Worm (Caenorhabditis elegans) whole organism, early embryonic: Measurements from ENCODE around the gene spp-20.

Experiments used
- B0310.2 ChIP-seq: sonication (generic microtip); optimal IDR thresholded peaks from 2 replicates; lab custom pipeline; 2016; ENCODE audit warnings: mild to moderate bottlenecking, missing genetic modification characterization, missing compliant biosample characterization
- F13C5.2 ChIP-seq: sonication (generic microtip); optimal IDR thresholded peaks from 2 replicates; lab custom pipeline; 2017; ENCODE audit warnings: mild to moderate bottlenecking, missing genetic modification characterization, inconsistent platforms, missing compliant biosample characterization
- aly-1 ChIP-seq: sonication (generic microtip); optimal IDR thresholded peaks from 2 replicates; lab custom pipeline; 2016; ENCODE audit warnings: missing genetic modification characterization, missing compliant biosample characterization
- ama-1 ChIP-seq: fragments of 150-350 bp; optimal IDR thresholded peaks from 2 replicates; lab custom pipeline; 2014
- ceh-13 ChIP-seq: fragments of 200-800 bp; sonication (Bioruptor generic); optimal IDR thresholded peaks from 2 replicates; lab custom pipeline; 2018; ENCODE audit warnings: mild to moderate bottlenecking, missing genetic modification characterization, missing compliant biosample characterization
- ceh-36 ChIP-seq: sonication (generic microtip); optimal IDR thresholded peaks from 2 replicates; lab custom pipeline; 2016; ENCODE audit warnings: missing genetic modification characterization, inconsistent platforms, missing compliant biosample characterization
- ets-7 ChIP-seq: sonication (generic microtip); optimal IDR thresholded peaks from 2 replicates; lab custom pipeline; 2016; ENCODE audit warnings: missing genotype, missing genetic modification characterization, missing compliant biosample characterization
- flt-1 ChIP-seq: fragments of 200-800 bp; sonication (Bioruptor generic); IDR thresholded peaks from 2 replicates; pipeline ENCODE4 v1.3.6; 2022; ENCODE audit warnings: missing genetic modification characterization, missing compliant biosample characterization
- hmbx-1 ChIP-seq: sonication (generic microtip); optimal IDR thresholded peaks from 2 replicates; lab custom pipeline; 2016; ENCODE audit warnings: mild to moderate bottlenecking, missing genetic modification characterization, missing compliant biosample characterization
- hmg-4 ChIP-seq: fragments of 200-800 bp; sonication (Bioruptor generic); optimal IDR thresholded peaks from 2 replicates; lab custom pipeline; 2018; ENCODE audit warnings: mild to moderate bottlenecking, missing genetic modification characterization, missing compliant biosample characterization
- hnd-1 ChIP-seq: sonication (generic microtip); optimal IDR thresholded peaks from 2 replicates; lab custom pipeline; 2016; ENCODE audit warnings: missing genetic modification characterization, missing compliant biosample characterization
- pes-1 ChIP-seq: fragments of 200-800 bp; sonication (Bioruptor generic); IDR thresholded peaks from 2 replicates; pipeline ENCODE4 v1.3.6; 2022; ENCODE audit warnings: missing genetic modification reagents, missing genetic modification characterization, missing compliant biosample characterization
- scrt-1 ChIP-seq: fragments of 200-800 bp; sonication (Bioruptor generic); IDR thresholded peaks from 2 replicates; pipeline ENCODE4 v1.3.6; 2022; ENCODE audit warnings: missing genetic modification characterization, missing compliant biosample characterization
- sea-1 ChIP-seq: fragments of 200-800 bp; sonication (Bioruptor generic); conservative IDR thresholded peaks from 2 replicates; pipeline ENCODE4 v1.3.6; 2022; ENCODE audit warnings: missing genetic modification characterization, missing compliant biosample characterization
- tbx-11 ChIP-seq: fragments of 200-800 bp; sonication (Bioruptor generic); IDR thresholded peaks from 2 replicates; pipeline ENCODE4 v1.3.6; 2022; ENCODE audit warnings: missing genetic modification characterization, missing compliant biosample characterization
- tbx-37 ChIP-seq: fragments of 200-800 bp; sonication (Bioruptor generic); conservative IDR thresholded peaks from 2 replicates; pipeline ENCODE4 v1.3.6; 2022; ENCODE audit warnings: missing genetic modification reagents, missing genetic modification characterization, missing compliant biosample characterization
- tra-4 ChIP-seq: sonication (generic microtip); optimal IDR thresholded peaks from 2 replicates; lab custom pipeline; 2017; ENCODE audit warnings: missing genetic modification characterization, missing compliant biosample characterization

spp-20 gene

DNA sequence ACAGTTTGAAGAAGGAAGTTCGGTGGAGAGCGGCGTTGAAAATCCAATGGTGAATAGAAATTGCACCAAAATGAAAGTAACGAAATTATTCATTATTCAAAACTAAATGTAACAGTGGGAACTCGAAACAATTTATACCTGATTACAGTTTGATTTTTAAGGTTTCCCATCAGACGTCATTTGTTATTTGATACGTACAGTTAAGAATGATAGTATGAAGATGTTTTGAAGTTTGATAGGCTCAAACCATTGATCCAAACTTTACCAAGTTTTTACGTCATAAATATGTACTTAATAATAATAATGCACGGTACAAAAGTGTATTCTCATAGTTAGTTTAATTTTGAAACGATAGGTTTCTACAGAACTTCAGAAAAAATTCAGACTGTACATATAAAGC lies at the start of gene spp-20:
spp-20 (minus strand) TSS at position 101 of the 400 bp plus-strand sequence.
- TF ChIP-seq ceh-13 (no peak), hmbx-1 (tag; lab: Kevin White, UChicago) (no peak), F13C5.2 (no peak), tra-4 (tag; lab: Kevin White, UChicago) (no peak), hnd-1 (tag; lab: Kevin White, UChicago) (no peak), hmg-4 (GFP tag; lab: Kevin White, UChicago) (no peak), tbx-37 (GFP tag; lab: Robert Waterston, UW) (no peak), ceh-36 (no peak), B0310.2 (tag; lab: Kevin White, UChicago) (no peak), ets-7 (tag; lab: Kevin White, UChicago) (no peak), pes-1 (GFP tag; lab: Robert Waterston, UW) (no peak), ama-1 (lab: Kevin White, UChicago) (no peak), aly-1 (tag; lab: Kevin White, UChicago) (no peak), tbx-11 (GFP tag; lab: Robert Waterston, UW) (no peak), scrt-1 (GFP tag; lab: Robert Waterston, UW) (no peak), flt-1 (GFP tag; lab: Robert Waterston, UW) (no peak), sea-1 (GFP tag; lab: Robert Waterston, UW) (no peak)

DNA sequence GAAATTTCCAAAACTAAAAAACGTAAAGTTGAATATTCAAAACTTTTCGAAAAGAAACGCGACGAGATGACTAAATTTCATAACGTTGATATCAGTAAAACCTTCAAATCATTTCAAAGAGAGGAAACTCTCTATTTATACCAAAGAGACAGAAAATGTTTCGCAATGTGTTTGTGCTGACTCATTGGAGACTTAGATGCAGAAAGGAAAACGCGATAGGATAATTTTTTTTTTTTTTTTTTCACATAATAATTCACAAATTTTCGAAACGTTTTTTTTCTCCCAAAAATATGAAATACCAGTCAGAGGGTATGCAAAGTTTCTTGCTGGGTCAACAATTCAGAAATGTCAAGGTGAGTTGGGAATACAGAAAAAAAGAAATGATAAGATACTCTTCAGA lies 48.2 kb upstream of the spp-20 start:
- TF ChIP-seq flt-1 (GFP tag; lab: Robert Waterston, UW) = no peak
- TF ChIP-seq hmg-4 (GFP tag; lab: Kevin White, UChicago) = no peak
- no peak for TF ChIP-seq hmbx-1 (tag; lab: Kevin White, UChicago)
- TF ChIP-seq F13C5.2 = no peak
- TF ChIP-seq sea-1 (GFP tag; lab: Robert Waterston, UW) = no peak
- TF ChIP-seq pes-1 (GFP tag; lab: Robert Waterston, UW) = no peak

DNA sequence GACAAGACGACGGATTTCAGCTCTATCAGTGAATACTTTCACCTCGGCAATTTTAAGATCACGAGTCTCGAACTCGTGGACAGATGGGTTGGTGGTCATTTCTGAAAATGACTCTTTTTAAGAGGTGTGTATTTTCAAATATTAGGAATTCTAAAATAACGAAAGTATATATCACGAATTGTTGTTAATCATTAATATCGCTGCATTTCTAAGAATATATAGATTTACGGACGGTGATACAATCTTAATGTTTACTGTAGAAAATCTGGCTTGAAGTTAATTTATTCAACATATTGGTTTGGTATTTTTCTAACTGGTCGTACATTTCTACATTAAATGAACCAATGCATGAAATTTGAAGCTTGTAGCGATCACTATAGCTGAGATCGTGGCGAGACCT lies 47.3 kb upstream of the spp-20 start, which contains the start of gene ZK1055.7:
ZK1055.7 (minus strand) TSS at position 101 of the 400 bp plus-strand sequence.
- TF ChIP-seq B0310.2 (tag; lab: Kevin White, UChicago) (no peak), ets-7 (tag; lab: Kevin White, UChicago) (no peak), hmg-4 (GFP tag; lab: Kevin White, UChicago) (no peak), tbx-37 (GFP tag; lab: Robert Waterston, UW) (no peak), F13C5.2 (no peak), hnd-1 (tag; lab: Kevin White, UChicago) (no peak), ceh-36 (no peak), tbx-11 (GFP tag; lab: Robert Waterston, UW) (no peak), ama-1 (lab: Kevin White, UChicago) (no peak), scrt-1 (GFP tag; lab: Robert Waterston, UW) (no peak), hmbx-1 (tag; lab: Kevin White, UChicago) (no peak), aly-1 (tag; lab: Kevin White, UChicago) (no peak), pes-1 (GFP tag; lab: Robert Waterston, UW) (no peak), ceh-13 (no peak), tra-4 (tag; lab: Kevin White, UChicago) (no peak)

DNA sequence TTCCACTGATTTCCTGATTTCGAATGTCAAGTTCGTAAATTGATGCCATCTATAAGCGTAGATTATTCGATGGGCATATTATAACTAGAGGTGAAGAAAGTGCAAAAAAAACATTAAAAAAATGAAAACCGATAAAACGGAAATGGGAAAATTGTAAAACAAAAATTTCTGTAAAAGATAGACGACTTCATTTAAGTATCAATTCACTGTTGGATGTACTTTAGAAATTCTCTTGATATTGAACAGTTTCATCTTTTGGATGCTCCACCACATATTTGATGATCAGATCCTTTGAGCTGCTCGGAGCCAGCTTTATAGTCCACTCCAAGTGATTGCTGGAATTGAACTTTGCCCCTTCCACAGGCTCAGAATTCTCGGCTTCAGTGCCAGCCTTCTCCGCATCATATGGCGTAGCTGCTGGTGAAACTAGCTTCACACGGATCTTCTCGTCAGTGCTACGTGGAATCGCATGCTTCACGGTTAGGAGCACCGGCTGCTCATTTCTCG lies 44.6 kb upstream of the spp-20 start, which contains the start of gene ZK1055.6:
ZK1055.6 (minus strand) TSS at position 51 of the 507 bp plus-strand sequence.
- TF ChIP-seq hmg-4 (GFP tag; lab: Kevin White, UChicago) (no peak), ets-7 (tag; lab: Kevin White, UChicago) (no peak), tbx-11 (GFP tag; lab: Robert Waterston, UW) (no peak), tbx-37 (GFP tag; lab: Robert Waterston, UW) (no peak), hnd-1 (tag; lab: Kevin White, UChicago) (no peak), ceh-36 (no peak), pes-1 (GFP tag; lab: Robert Waterston, UW) (no peak), flt-1 (GFP tag; lab: Robert Waterston, UW) (no peak), F13C5.2 (no peak), aly-1 (tag; lab: Kevin White, UChicago) (no peak), ceh-13 (no peak), hmbx-1 (tag; lab: Kevin White, UChicago) (no peak), B0310.2 (tag; lab: Kevin White, UChicago) (no peak), scrt-1 (GFP tag; lab: Robert Waterston, UW) (no peak), ama-1 (lab: Kevin White, UChicago) (no peak), tra-4 (tag; lab: Kevin White, UChicago) (no peak), sea-1 (GFP tag; lab: Robert Waterston, UW) (no peak)

DNA sequence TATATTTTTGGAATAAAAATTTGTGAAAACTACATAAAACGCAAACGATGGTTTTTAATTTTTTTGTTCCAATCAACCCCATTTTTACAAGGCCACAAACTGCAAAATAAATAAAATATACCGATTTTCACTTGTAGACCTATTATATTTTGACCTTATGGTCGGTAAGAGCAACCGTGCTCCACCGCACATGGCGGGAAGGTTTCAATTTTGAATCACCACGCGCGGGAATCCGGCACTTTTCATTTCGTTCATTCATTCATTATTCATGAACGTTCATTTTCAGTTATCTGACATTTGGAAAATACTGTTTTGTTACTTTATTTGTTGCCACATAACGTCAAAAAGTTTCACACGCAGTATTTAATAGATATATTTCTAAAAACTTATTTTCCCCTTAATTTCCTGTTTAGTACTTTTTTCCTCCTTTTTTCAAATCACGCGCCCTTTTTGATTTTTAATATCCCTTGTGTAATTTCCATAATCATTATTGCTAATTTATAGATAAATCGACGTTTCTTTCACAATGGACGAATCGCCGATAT lies 35.8 kb upstream of the spp-20 start, which contains the start of gene hcp-1:
hcp-1 (plus strand) TSS at position 495 of the 545 bp plus-strand sequence.
- TF ChIP-seq aly-1 (tag; lab: Kevin White, UChicago) (no peak), tbx-11 (GFP tag; lab: Robert Waterston, UW) (no peak), tra-4 (tag; lab: Kevin White, UChicago) (no peak), flt-1 (GFP tag; lab: Robert Waterston, UW) (no peak)

DNA sequence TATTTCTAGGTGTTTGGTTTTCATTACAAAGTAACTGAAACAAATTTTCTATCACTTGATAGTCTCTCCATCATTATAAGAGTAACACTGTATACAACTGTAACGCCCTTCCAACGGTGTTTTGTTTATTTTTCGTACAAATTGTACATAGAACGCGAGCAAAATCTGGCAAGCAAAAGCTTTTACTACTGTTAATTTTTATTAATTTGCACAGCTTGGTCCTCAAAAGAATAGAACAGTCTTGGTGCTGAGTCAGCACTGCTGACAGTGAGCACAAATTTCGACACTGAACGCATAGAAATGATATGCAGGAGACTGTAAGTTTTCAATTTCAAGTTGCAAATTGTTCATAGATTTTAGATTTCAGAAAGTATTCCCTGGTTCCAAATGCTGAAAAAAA lies 32.3 kb upstream of the spp-20 start, which contains the start of gene ZK1055.2:
ZK1055.2 (plus strand) TSS at position 301 of the 400 bp plus-strand sequence.
- no peak for TF ChIP-seq aly-1 (tag; lab: Kevin White, UChicago)
- no peak for TF ChIP-seq tra-4 (tag; lab: Kevin White, UChicago)
- no peak for TF ChIP-seq tbx-11 (GFP tag; lab: Robert Waterston, UW)
- no peak for TF ChIP-seq ama-1 (lab: Kevin White, UChicago)
- TF ChIP-seq hnd-1 (tag; lab: Kevin White, UChicago) = no peak
- TF ChIP-seq pes-1 (GFP tag; lab: Robert Waterston, UW) = no peak
- TF ChIP-seq sea-1 (GFP tag; lab: Robert Waterston, UW) = no peak
- no peak for TF ChIP-seq scrt-1 (GFP tag; lab: Robert Waterston, UW)
- TF ChIP-seq ets-7 (tag; lab: Kevin White, UChicago) = no peak
- no peak for TF ChIP-seq F13C5.2
- TF ChIP-seq hmg-4 (GFP tag; lab: Kevin White, UChicago) = no peak
- no peak for TF ChIP-seq ceh-13
- no peak for TF ChIP-seq flt-1 (GFP tag; lab: Robert Waterston, UW)
- no peak for TF ChIP-seq hmbx-1 (tag; lab: Kevin White, UChicago)
- no peak for TF ChIP-seq B0310.2 (tag; lab: Kevin White, UChicago)
- no peak for TF ChIP-seq ceh-36
